Fruit fly (Drosophila melanogaster) whole organism, pupa: Measurements from ENCODE around the gene Dus2.

Experiments
- CG10348 ChIP-seq: fragments of 200-800 bp; sonication (Bioruptor generic); IDR thresholded peaks from 2 replicates; pipeline ENCODE4 v1.3.6; 2022; ENCODE audit warnings: missing biosample characterization, missing genetic modification characterization
- CG12605 ChIP-seq: fragments of 200-800 bp; sonication (Bioruptor generic); IDR thresholded peaks from 2 replicates; pipeline ENCODE4 v1.3.6; 2022; ENCODE audit warnings: missing biosample characterization, missing genetic modification characterization
- CG13204 ChIP-seq: fragments of 200-800 bp; sonication (Bioruptor generic); optimal IDR thresholded peaks from 2 replicates; lab custom pipeline; 2018; ENCODE audit warnings: missing biosample characterization, mild to moderate bottlenecking, missing genetic modification characterization, moderate library complexity
- CG14655 ChIP-seq: fragments of 200-800 bp; sonication (Bioruptor generic); optimal IDR thresholded peaks from 3 replicates; lab custom pipeline; 2017; ENCODE audit warnings: mild to moderate bottlenecking, missing biosample characterization, missing genetic modification reagents, missing genetic modification characterization
- CG15710 ChIP-seq: fragments of 200-800 bp; sonication (Bioruptor generic); optimal IDR thresholded peaks from 2 replicates; lab custom pipeline; 2018; ENCODE audit warnings: missing biosample characterization, mild to moderate bottlenecking, missing genetic modification characterization, moderate library complexity
- CG17806 ChIP-seq: fragments of 200-800 bp; sonication (Bioruptor generic); optimal IDR thresholded peaks from 2 replicates; lab custom pipeline; 2018; ENCODE audit warnings: missing biosample characterization, mild to moderate bottlenecking, missing genetic modification characterization, moderate library complexity
- CG32121 ChIP-seq: fragments of 200-800 bp; sonication (Bioruptor generic); IDR thresholded peaks from 2 replicates; pipeline ENCODE4 v1.3.6; 2022; ENCODE audit warnings: missing biosample characterization, missing genetic modification characterization
- CG34367 ChIP-seq: fragments of 200-800 bp; sonication (Bioruptor generic); optimal IDR thresholded peaks from 2 replicates; lab custom pipeline; 2018; ENCODE audit warnings: missing biosample characterization, mild to moderate bottlenecking, missing genetic modification characterization
- CG4496 ChIP-seq: fragments of 200-800 bp; sonication (Bioruptor generic); IDR thresholded peaks from 3 replicates; pipeline ENCODE4 v1.3.6; 2022; ENCODE audit warnings: missing biosample characterization, missing genetic modification characterization
- CG8159 ChIP-seq: fragments of 200-800 bp; sonication (Bioruptor generic); optimal IDR thresholded peaks from 3 replicates; lab custom pipeline; 2018; ENCODE audit warnings: missing biosample characterization, mild to moderate bottlenecking, missing genetic modification characterization, moderate library complexity
- CG8301 ChIP-seq: fragments of 200-800 bp; sonication (Bioruptor generic); optimal IDR thresholded peaks from 2 replicates; lab custom pipeline; 2018; ENCODE audit warnings: missing biosample characterization, mild to moderate bottlenecking, missing genetic modification characterization
- CG9948 ChIP-seq: fragments of 200-800 bp; sonication (Bioruptor generic); optimal IDR thresholded peaks from 2 replicates; lab custom pipeline; 2018; ENCODE audit warnings: missing biosample characterization, mild to moderate bottlenecking, missing genetic modification characterization, moderate library complexity
- D1 ChIP-seq: fragments of 200-800 bp; sonication (Bioruptor generic); optimal IDR thresholded peaks from 2 replicates; lab custom pipeline; 2018; ENCODE audit warnings: missing biosample characterization, mild to moderate bottlenecking, missing genetic modification characterization, moderate library complexity
- EcR ChIP-seq: fragments of 200-800 bp; sonication (Bioruptor generic); optimal IDR thresholded peaks from 3 replicates; lab custom pipeline; 2019; ENCODE audit warnings: missing biosample characterization, missing genetic modification characterization, mild to moderate bottlenecking, moderate library complexity, missing genetic modification reagents
- Ets98B ChIP-seq: fragments of 200-800 bp; sonication (Bioruptor generic); IDR thresholded peaks from 2 replicates; pipeline ENCODE4 v1.3.6; 2022; ENCODE audit warnings: missing biosample characterization, missing genetic modification characterization
- Pif1A ChIP-seq: fragments of 200-800 bp; sonication (Bioruptor generic); optimal IDR thresholded peaks from 3 replicates; lab custom pipeline; 2016; ENCODE audit warnings: missing biosample characterization, missing genetic modification characterization
- Pif1B ChIP-seq: fragments of 200-800 bp; sonication (Bioruptor generic); optimal IDR thresholded peaks from 3 replicates; lab custom pipeline; 2016; ENCODE audit warnings: missing biosample characterization, missing genetic modification characterization
- Snoo ChIP-seq: fragments of 200-800 bp; sonication (Bioruptor generic); optimal IDR thresholded peaks from 3 replicates; lab custom pipeline; 2017; ENCODE audit warnings: missing biosample characterization, mild to moderate bottlenecking, missing genetic modification characterization, inconsistent platforms
- fd96Ca ChIP-seq: fragments of 200-800 bp; sonication (Bioruptor generic); IDR thresholded peaks from 3 replicates; pipeline ENCODE4 v1.3.6; 2022; ENCODE audit warnings: missing biosample characterization, missing genetic modification characterization
- gl ChIP-seq: fragments of 200-800 bp; sonication (Bioruptor generic); optimal IDR thresholded peaks from 2 replicates; lab custom pipeline; 2018; ENCODE audit warnings: missing biosample characterization, mild to moderate bottlenecking, missing genetic modification characterization
- rn ChIP-seq: fragments of 200-800 bp; sonication (Bioruptor generic); IDR thresholded peaks from 2 replicates; pipeline ENCODE4 v1.3.6; 2022; ENCODE audit warnings: missing biosample characterization, missing genetic modification characterization

Dus2 gene

dm6 chrX:14265149-14265548, 27.4 kb downstream of the Dus2 start:
- TF ChIP-seq CG10348 (GFP tag; lab: Robert Waterston, UW) (no peak), EcR (GFP tag; lab: Kevin White, UChicago) (no peak), Snoo (no peak), CG34367 (tag; lab: Kevin White, UChicago) (no peak), CG9948 (no peak), CG8301 (tag; lab: Kevin White, UChicago) (no peak), CG4496 (GFP tag; lab: Robert Waterston, UW) (no peak), CG32121 (GFP tag; lab: Robert Waterston, UW) (no peak), D1 (tag; lab: Kevin White, UChicago) (no peak)

- TF ChIP-seq CG10348 (GFP tag; lab: Robert Waterston, UW) (no peak), CG32121 (GFP tag; lab: Robert Waterston, UW) (no peak), Pif1A (no peak), Ets98B (GFP tag; lab: Robert Waterston, UW) (no peak), CG15710 (no peak), CG9948 (no peak), CG8159 (tag; lab: Kevin White, UChicago) (no peak), Pif1B (GFP tag; lab: Kevin White, UChicago) (no peak), CG8301 (tag; lab: Kevin White, UChicago) (no peak), CG4496 (GFP tag; lab: Robert Waterston, UW) (no peak), CG34367 (tag; lab: Kevin White, UChicago) (no peak), EcR (GFP tag; lab: Kevin White, UChicago) (no peak), Snoo (no peak), CG12605 (GFP tag; lab: Robert Waterston, UW) (no peak), D1 (tag; lab: Kevin White, UChicago) (no peak), CG14655 (GFP tag; lab: Kevin White, UChicago) (no peak), CG17806 (tag; lab: Kevin White, UChicago) (no peak), fd96Ca (GFP tag; lab: Robert Waterston, UW) (no peak), rn (GFP tag; lab: Robert Waterston, UW) (no peak), gl (no peak)
Observed at dm6 chrX:14266075-14266474, 28.3 kb downstream of the Dus2 start, which contains the start of the genes CG13404 and na. TSS of gene CG13404 (minus strand) at chrX:14266250. TSS of gene na (plus strand) at chrX:14266367.

- TF ChIP-seq CG17806 (tag; lab: Kevin White, UChicago) = no peak
- no peak for TF ChIP-seq EcR (GFP tag; lab: Kevin White, UChicago)
- no peak for TF ChIP-seq Snoo
- TF ChIP-seq gl = no peak
- TF ChIP-seq CG13204 (GFP tag; lab: Kevin White, UChicago) = no peak
- no peak for TF ChIP-seq fd96Ca (GFP tag; lab: Robert Waterston, UW)
- no peak for TF ChIP-seq Ets98B (GFP tag; lab: Robert Waterston, UW)
- no peak for TF ChIP-seq CG14655 (GFP tag; lab: Kevin White, UChicago)
- no peak for TF ChIP-seq CG4496 (GFP tag; lab: Robert Waterston, UW)
- no peak for TF ChIP-seq CG8159 (tag; lab: Kevin White, UChicago)
- no peak for TF ChIP-seq CG10348 (GFP tag; lab: Robert Waterston, UW)
- no peak for TF ChIP-seq D1 (tag; lab: Kevin White, UChicago)
- no peak for TF ChIP-seq CG15710
- TF ChIP-seq CG34367 (tag; lab: Kevin White, UChicago) = no peak
- TF ChIP-seq Pif1B (GFP tag; lab: Kevin White, UChicago) = no peak
- TF ChIP-seq CG9948 = no peak
Observed at dm6 chrX:14277435-14277834, 39.6 kb downstream of the Dus2 start, which contains the start of gene Muc12Ea. TSS of gene Muc12Ea (plus strand) at chrX:14277735.

DNA sequence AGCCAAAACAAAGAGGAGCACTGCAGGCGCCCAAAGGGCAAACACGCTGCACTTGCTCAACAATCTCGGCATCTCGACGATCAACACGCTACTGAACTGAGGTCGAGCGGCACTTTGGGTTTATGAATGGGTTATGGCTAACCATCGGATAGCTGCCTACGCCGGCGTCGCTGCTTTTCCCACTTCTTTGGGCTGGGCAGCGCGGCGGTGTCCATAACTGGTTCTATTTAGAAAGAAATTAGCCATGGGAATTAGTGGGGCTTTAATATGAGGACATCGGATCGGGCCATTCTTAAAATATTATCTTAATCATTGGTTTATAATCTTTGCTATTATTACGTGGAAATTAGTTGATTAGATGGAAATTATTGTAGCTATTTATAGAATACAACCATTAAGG, 51.5 kb downstream of the Dus2 start, which contains the start of gene CG9400:
CG9400 (minus strand) TSS at position 101 of the 400 bp plus-strand sequence.
- TF ChIP-seq CG15710 (no peak), Ets98B (GFP tag; lab: Robert Waterston, UW) (no peak), CG8159 (tag; lab: Kevin White, UChicago) (no peak), CG14655 (GFP tag; lab: Kevin White, UChicago) (no peak), CG8301 (tag; lab: Kevin White, UChicago) (no peak), CG12605 (GFP tag; lab: Robert Waterston, UW) (no peak), rn (GFP tag; lab: Robert Waterston, UW) (no peak), D1 (tag; lab: Kevin White, UChicago) (no peak), Pif1B (GFP tag; lab: Kevin White, UChicago) (no peak), Snoo (no peak), CG10348 (GFP tag; lab: Robert Waterston, UW) (no peak), Pif1A (no peak), EcR (GFP tag; lab: Kevin White, UChicago) (no peak), gl (no peak), CG9948 (no peak), CG13204 (GFP tag; lab: Kevin White, UChicago) (no peak)
